Worm (Caenorhabditis elegans) whole organism, L1 larva: Measurements from ENCODE around the gene W08F4.3.

ENCODE experiments used
- C04F5.9 ChIP-seq: sonication (generic microtip); optimal IDR thresholded peaks from 2 replicates; lab custom pipeline; 2016; ENCODE audit warnings: missing genetic modification characterization, missing compliant biosample characterization
- C16A3.4 ChIP-seq: fragments of 150-350 bp; optimal IDR thresholded peaks from 2 replicates; lab custom pipeline; 2014; ENCODE audit warnings: missing biosample characterization, missing genetic modification characterization
- F16B12.6 ChIP-seq: fragments of 150-350 bp; optimal IDR thresholded peaks from 2 replicates; lab custom pipeline; 2014; ENCODE audit warnings: missing biosample characterization, missing genetic modification characterization
- aha-1 ChIP-seq: fragments of 150-350 bp; optimal IDR thresholded peaks from 2 replicates; lab custom pipeline; 2014; ENCODE audit warnings: missing biosample characterization, missing genetic modification characterization
- alr-1 ChIP-seq: fragments of 200-800 bp; sonication (Bioruptor generic); optimal IDR thresholded peaks from 2 replicates; lab custom pipeline; 2018; ENCODE audit warnings: borderline replicate concordance, mild to moderate bottlenecking, missing genetic modification characterization, missing compliant biosample characterization
- ama-1 ChIP-seq: fragments of 150-350 bp; optimal IDR thresholded peaks from 2 replicates; lab custom pipeline; 2014
- blmp-1 ChIP-seq: fragments of 150-350 bp; optimal IDR thresholded peaks from 2 replicates; lab custom pipeline; 2014; ENCODE audit warnings: missing biosample characterization, missing genetic modification characterization
- ceh-8 ChIP-seq: fragments of 200-800 bp; sonication (Bioruptor generic); optimal IDR thresholded peaks from 2 replicates; lab custom pipeline; 2018; ENCODE audit warnings: mild to moderate bottlenecking, missing genetic modification characterization, moderate library complexity, missing compliant biosample characterization
- ceh-88 ChIP-seq: fragments of 200-800 bp; sonication (Bioruptor generic); IDR thresholded peaks from 2 replicates; pipeline ENCODE4 v1.3.6; 2022; ENCODE audit warnings: missing genetic modification characterization, missing compliant biosample characterization
- ceh-90 ChIP-seq: sonication (generic microtip); optimal IDR thresholded peaks from 2 replicates; lab custom pipeline; 2016; ENCODE audit warnings: missing genetic modification characterization, missing compliant biosample characterization
- dpl-1 ChIP-seq, 3 experiments: fragments of 150-350 bp in 2 of 3; sonication (generic microtip) in 1 of 3; optimal IDR thresholded peaks; 2 replicates each; lab custom pipeline; 2014 to 2017; ENCODE audit warnings: missing biosample characterization in 3 of 3, missing genetic modification characterization in 3 of 3, missing genetic modification reagents in 3 of 3
- dsc-1 ChIP-seq: sonication (generic microtip); optimal IDR thresholded peaks from 2 replicates; lab custom pipeline; 2016; ENCODE audit warnings: mild to moderate bottlenecking, missing genetic modification characterization, missing compliant biosample characterization
- egl-27 ChIP-seq, 2 experiments: fragments of 150-350 bp in 1 of 2; sonication (generic microtip); optimal IDR thresholded peaks; 3 replicates each; lab custom pipeline; 2017 to 2018; ENCODE audit warnings: missing biosample characterization in 2 of 2, missing genetic modification characterization in 2 of 2, missing genetic modification reagents in 2 of 2
- elt-2 ChIP-seq: sonication (generic microtip); optimal IDR thresholded peaks from 2 replicates; lab custom pipeline; 2016; ENCODE audit warnings: missing genetic modification characterization, mild to moderate bottlenecking, inconsistent platforms, missing compliant biosample characterization, missing genetic modification reagents
- ets-5 ChIP-seq: fragments of 200-800 bp; sonication (Bioruptor generic); IDR thresholded peaks from 2 replicates; pipeline ENCODE4 v1.3.6; 2022; ENCODE audit warnings: missing genetic modification characterization, missing compliant biosample characterization
- hpl-2 ChIP-seq: fragments of 150-350 bp; optimal IDR thresholded peaks from 2 replicates; lab custom pipeline; 2014; ENCODE audit warnings: missing biosample characterization, missing genetic modification reagents, missing genetic modification characterization
- isw-1 ChIP-seq: fragments of 200-800 bp; sonication (Bioruptor generic); IDR thresholded peaks from 2 replicates; pipeline ENCODE4 v1.3.6; 2022; ENCODE audit warnings: missing genetic modification characterization, missing compliant biosample characterization
- jun-1 ChIP-seq: fragments of 150-350 bp; optimal IDR thresholded peaks from 2 replicates; lab custom pipeline; 2014; ENCODE audit warnings: missing biosample characterization, missing genetic modification reagents, missing genetic modification characterization
- lin-35 ChIP-seq, 2 experiments: fragments of 150-350 bp; optimal IDR thresholded peaks; 2 replicates each; lab custom pipeline; 2014; ENCODE audit warnings: missing biosample characterization in 2 of 2, missing genetic modification characterization in 2 of 2, missing genetic modification reagents in 2 of 2
- lin-39 ChIP-seq: fragments of 150-350 bp; optimal IDR thresholded peaks from 2 replicates; lab custom pipeline; 2014; ENCODE audit warnings: missing biosample characterization, missing genetic modification reagents, missing genetic modification characterization
- lir-3 ChIP-seq: sonication (generic microtip); optimal IDR thresholded peaks from 2 replicates; lab custom pipeline; 2016; ENCODE audit warnings: mild to moderate bottlenecking, missing genetic modification characterization, moderate library complexity, missing compliant biosample characterization; ENCODE audit not compliant: poor library complexity
- mef-2 ChIP-seq: fragments of 150-350 bp; optimal IDR thresholded peaks from 2 replicates; lab custom pipeline; 2014; ENCODE audit warnings: missing biosample characterization, missing genetic modification characterization
- mep-1 ChIP-seq: fragments of 150-350 bp; optimal IDR thresholded peaks from 2 replicates; lab custom pipeline; 2014; ENCODE audit warnings: missing biosample characterization, missing genetic modification characterization
- nhr-11 ChIP-seq: fragments of 150-350 bp; optimal IDR thresholded peaks from 2 replicates; lab custom pipeline; 2014; ENCODE audit warnings: missing biosample characterization, missing genetic modification characterization
- nhr-12 ChIP-seq: sonication (generic microtip); optimal IDR thresholded peaks from 2 replicates; lab custom pipeline; 2017; ENCODE audit warnings: missing biosample characterization, missing genetic modification characterization
- nhr-20 ChIP-seq: sonication (generic microtip); optimal IDR thresholded peaks from 2 replicates; lab custom pipeline; 2016; ENCODE audit warnings: mild to moderate bottlenecking, missing genetic modification characterization, missing compliant biosample characterization
- nhr-84 ChIP-seq: sonication (generic microtip); optimal IDR thresholded peaks from 2 replicates; lab custom pipeline; 2017; ENCODE audit warnings: missing biosample characterization, missing genetic modification characterization
- nhr-85 ChIP-seq: sonication (generic microtip); peaks from one replicate; lab custom pipeline; 2016; ENCODE audit warnings: missing genetic modification characterization, inconsistent platforms, missing compliant biosample characterization
- nhr-90 ChIP-seq: sonication (generic microtip); optimal IDR thresholded peaks from 2 replicates; lab custom pipeline; 2016; ENCODE audit warnings: mild to moderate bottlenecking, missing genetic modification characterization, missing compliant biosample characterization; ENCODE audit not compliant: poor library complexity
- pag-3 ChIP-seq: sonication (generic microtip); optimal IDR thresholded peaks from 2 replicates; lab custom pipeline; 2017; ENCODE audit warnings: missing genetic modification characterization, mild to moderate bottlenecking, missing compliant biosample characterization, antibody characterized with exemption, borderline replicate concordance; ENCODE audit not compliant: insufficient read depth
- pqm-1 ChIP-seq: sonication (generic microtip); optimal IDR thresholded peaks from 3 replicates; lab custom pipeline; 2017; ENCODE audit warnings: missing biosample characterization, missing genetic modification characterization
- rnt-1 ChIP-seq: sonication (generic microtip); optimal IDR thresholded peaks from 2 replicates; lab custom pipeline; 2016; ENCODE audit warnings: mild to moderate bottlenecking, missing genetic modification characterization, moderate library complexity, missing compliant biosample characterization
- skn-1 ChIP-seq: fragments of 150-350 bp; optimal IDR thresholded peaks from 2 replicates; lab custom pipeline; 2014; ENCODE audit warnings: missing biosample characterization, missing genetic modification characterization
- snpc-4 ChIP-seq: fragments of 150-350 bp; optimal IDR thresholded peaks from 2 replicates; lab custom pipeline; 2014; ENCODE audit warnings: missing biosample characterization, missing genetic modification characterization
- snu-23 ChIP-seq: sonication (generic microtip); optimal IDR thresholded peaks from 2 replicates; lab custom pipeline; 2016; ENCODE audit warnings: missing genetic modification characterization, missing compliant biosample characterization
- sptf-1 ChIP-seq: fragments of 150-350 bp; optimal IDR thresholded peaks from 2 replicates; lab custom pipeline; 2014; ENCODE audit warnings: missing biosample characterization, missing genetic modification characterization
- sup-37 ChIP-seq: fragments of 200-800 bp; sonication (Bioruptor generic); optimal IDR thresholded peaks from 2 replicates; lab custom pipeline; 2018; ENCODE audit warnings: mild to moderate bottlenecking, missing genetic modification characterization, missing compliant biosample characterization
- swsn-7 ChIP-seq: sonication (generic microtip); optimal IDR thresholded peaks from 2 replicates; lab custom pipeline; 2016; ENCODE audit warnings: missing genetic modification characterization, missing compliant biosample characterization
- xbp-1 ChIP-seq: sonication (generic microtip); optimal IDR thresholded peaks from 2 replicates; lab custom pipeline; 2016; ENCODE audit warnings: missing genetic modification characterization, missing compliant biosample characterization
- zag-1 ChIP-seq: fragments of 150-350 bp; optimal IDR thresholded peaks from 2 replicates; lab custom pipeline; 2014; ENCODE audit warnings: missing biosample characterization, missing genetic modification characterization

W08F4.3 gene

ce11 chrII:602969-603368 is 22.6 kb downstream of the W08F4.3 start (continued):
- TF ChIP-seq ceh-8 (GFP tag; lab: Kevin White, UChicago) (no peak), lin-39 (tag; lab: Kevin White, UChicago) (peak; percentile 88), mef-2 (tag; lab: Kevin White, UChicago) (no peak)

- no peak for TF ChIP-seq sup-37 (GFP tag; lab: Kevin White, UChicago)
- TF ChIP-seq ceh-90 (tag; lab: Kevin White, UChicago) = no peak
- TF ChIP-seq lin-35 (GFP tag; optimal IDR thresholded peaks at IDR 0.05; lab: Kevin White, UChicago) = no peak
- TF ChIP-seq zag-1 (tag; lab: Kevin White, UChicago) = no peak
- TF ChIP-seq egl-27 (tag; optimal IDR thresholded peaks at IDR 0.05; lab: Kevin White, UChicago) = no peak
- TF ChIP-seq dsc-1 = no peak
- TF ChIP-seq nhr-20 = no peak
- TF ChIP-seq sptf-1 (tag; lab: Kevin White, UChicago) = no peak
- TF ChIP-seq mef-2 (tag; lab: Kevin White, UChicago) = no peak
- no peak for TF ChIP-seq ets-5 (GFP tag; lab: Robert Waterston, UW)
Observed at ce11 chrII:605267-605666, 24.9 kb downstream of the W08F4.3 start, which contains the start of gene W04H10.2. Gene W04H10.2, plus strand, starts transcription at chrII:605567.

- TF ChIP-seq nhr-12 (tag; lab: Kevin White, UChicago) (no peak), lir-3 (no peak), snpc-4 (tag; lab: Kevin White, UChicago) (no peak), F16B12.6 (tag; lab: Kevin White, UChicago) (no peak), mep-1 (tag; lab: Kevin White, UChicago) (no peak), pqm-1 (no peak)
Observed at ce11 chrII:606033-606432, 25.6 kb downstream of the W08F4.3 start, which contains the start of gene W04H10.5. Gene W04H10.5, plus strand, starts transcription at chrII:606333.

- no peak for TF ChIP-seq skn-1
- peak; percentile 78 for TF ChIP-seq nhr-85 (tag; lab: Kevin White, UChicago)
- TF ChIP-seq lin-35 (GFP tag; optimal IDR thresholded peaks at IDR 0.05; lab: Kevin White, UChicago) = no peak
- TF ChIP-seq isw-1 = no peak
- no peak for TF ChIP-seq nhr-90 (tag; lab: Kevin White, UChicago)
- peak in 2 of 3 experiments; percentile 20 to 24 for TF ChIP-seq dpl-1 (GFP tag; optimal IDR thresholded peaks at IDR 0.05; lab: Kevin White, UChicago)
- no peak for TF ChIP-seq swsn-7 (tag; lab: Kevin White, UChicago)
- TF ChIP-seq pag-3 (tag; lab: Kevin White, UChicago) = no peak
- TF ChIP-seq snu-23 (GFP tag; lab: Kevin White, UChicago) = peak; percentile 31
- TF ChIP-seq blmp-1 (tag; lab: Kevin White, UChicago) = peak; percentile 36
- TF ChIP-seq, all 84 proteins: peak for 4
Observed at ce11 chrII:608341-608740, 27.9 kb downstream of the W08F4.3 start, which contains the start of gene W04H10.6. Gene W04H10.6, minus strand, starts transcription at chrII:608441.

- no peak for TF ChIP-seq nhr-90 (tag; lab: Kevin White, UChicago)
- TF ChIP-seq C04F5.9 (tag; lab: Kevin White, UChicago) = no peak
- TF ChIP-seq alr-1 (tag; lab: Kevin White, UChicago) = no peak
- no peak for TF ChIP-seq jun-1
- TF ChIP-seq hpl-2 (GFP tag; lab: Kevin White, UChicago) = no peak
- no peak for TF ChIP-seq rnt-1 (tag; lab: Kevin White, UChicago)
- no peak for TF ChIP-seq C16A3.4
- no peak for TF ChIP-seq aha-1 (tag; lab: Kevin White, UChicago)
- no peak for TF ChIP-seq ceh-88 (GFP tag; lab: Robert Waterston, UW)
- no peak for TF ChIP-seq nhr-84
- TF ChIP-seq elt-2 = no peak
- no peak for TF ChIP-seq mef-2 (tag; lab: Kevin White, UChicago)
- no peak for TF ChIP-seq zag-1 (tag; lab: Kevin White, UChicago)
- TF ChIP-seq nhr-11 (tag; lab: Kevin White, UChicago) = no peak
- no peak for TF ChIP-seq ama-1 (lab: Kevin White, UChicago)
- no peak for TF ChIP-seq xbp-1 (tag; lab: Kevin White, UChicago)
- no peak for TF ChIP-seq mep-1 (tag; lab: Kevin White, UChicago)
- no peak for TF ChIP-seq pag-3 (tag; lab: Kevin White, UChicago)
Observed at ce11 chrII:608757-609156, 28.4 kb downstream of the W08F4.3 start, which contains the start of gene W04H10.1. Gene W04H10.1, plus strand, starts transcription at chrII:609057.
